Worm (Caenorhabditis elegans): ENCODE measurements around the gene irld-61.

ce11 chrIII:12807726-12808125, 43.4 kb downstream of the irld-61 start, which contains the start of gene BE10.3:
- no peak for TF ChIP-seq ama-1 (optimal IDR thresholded peaks at IDR 0.05)
- no peak for TF ChIP-seq tbx-37 (GFP tag; conservative IDR thresholded peaks at IDR 0.05)
- TF ChIP-seq aly-1 (tag; optimal IDR thresholded peaks at IDR 0.05): no peak
- no peak for TF ChIP-seq hmbx-1 (tag; optimal IDR thresholded peaks at IDR 0.05)
- TF ChIP-seq tra-4 (tag; optimal IDR thresholded peaks at IDR 0.05): no peak
